Fruit fly (Drosophila melanogaster): ENCODE data around the gene Ccp84Ad.

DNA sequence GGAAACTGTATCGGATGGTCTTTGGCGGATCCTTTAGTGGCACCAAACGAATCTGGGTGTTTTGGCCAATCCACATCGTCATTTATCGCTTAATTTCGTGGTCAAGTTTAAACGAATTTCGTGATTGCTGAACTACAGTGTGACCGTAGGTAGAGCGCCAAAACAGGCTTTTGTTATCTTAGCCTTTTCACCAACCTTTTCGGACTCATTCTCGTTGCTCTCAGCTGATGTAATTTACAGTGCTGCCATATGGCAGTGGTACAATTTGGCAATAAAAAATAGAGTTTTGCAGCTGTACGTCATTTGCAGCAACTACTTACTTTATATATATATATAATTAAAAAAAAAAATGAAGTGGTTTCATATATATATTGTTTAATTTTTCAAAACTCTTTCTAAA, 32.6 kb upstream of the Ccp84Ad start, which contains the start of gene agt:
- TF ChIP-seq Snoo (tag; optimal IDR thresholded peaks at IDR 0.05) (no peak), CG32121 (GFP tag; IDR thresholded peaks at IDR 0.05) (no peak), gl (tag; optimal IDR thresholded peaks at IDR 0.05) (no peak), CG12605 (GFP tag; IDR thresholded peaks at IDR 0.05) (no peak)

Measured in whole organism, pupa.